Worm (Caenorhabditis elegans): ENCODE results near the gene Y37D8A.29.

Gene Y37D8A.29

DNA sequence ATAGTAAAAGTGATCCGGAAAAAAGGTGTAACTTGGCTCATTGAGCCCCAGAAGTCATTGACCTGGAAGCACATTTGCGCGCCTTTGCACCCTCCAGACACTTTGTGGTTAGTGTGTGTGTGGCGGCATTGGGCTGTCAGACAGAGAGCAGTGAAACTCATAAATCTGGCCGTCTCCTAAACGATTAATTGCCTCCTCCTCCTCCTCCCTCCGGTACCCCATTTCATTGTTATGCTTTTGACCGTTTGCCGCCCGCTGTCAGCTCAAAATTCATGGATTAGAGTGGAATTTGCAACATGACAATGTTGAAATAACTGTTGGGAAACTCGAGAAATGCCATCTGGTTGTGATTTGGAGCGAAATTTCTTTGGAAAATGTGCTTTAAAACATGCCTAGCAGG, 12.6 kb upstream of the Y37D8A.29 start:
- peak; percentile 76 for TF ChIP-seq mab-5 (tag; optimal IDR thresholded peaks at IDR 0.05)
- no peak for TF ChIP-seq mbf-1 (tag; optimal IDR thresholded peaks at IDR 0.05)
- no peak for TF ChIP-seq lin-39 (tag; optimal IDR thresholded peaks at IDR 0.05)

DNA sequence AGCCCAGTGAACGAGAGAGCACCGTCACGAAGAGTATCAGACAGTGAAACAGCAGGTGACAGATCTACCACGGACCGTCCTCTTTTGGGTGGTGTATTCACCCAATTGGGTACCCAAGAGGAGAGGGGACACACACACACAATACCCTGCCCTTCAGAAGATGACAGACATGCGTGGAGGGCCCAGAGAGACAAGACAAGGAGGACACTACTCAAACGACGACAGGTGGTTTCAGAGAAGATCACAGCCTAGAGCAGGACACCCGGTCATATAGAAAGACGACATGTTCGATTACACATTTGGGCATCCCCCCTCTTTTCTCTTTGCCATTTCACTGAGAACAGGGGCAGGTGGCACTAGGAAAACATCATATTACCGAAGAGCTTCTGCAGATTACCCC, 2.7 kb upstream of the Y37D8A.29 start:
- TF ChIP-seq unc-39 (tag; optimal IDR thresholded peaks at IDR 0.05), result no peak
- no peak for TF ChIP-seq elt-3 (tag; optimal IDR thresholded peaks at IDR 0.05)

ce11 chrIII:12892767-12893166, 1.3 kb upstream of the Y37D8A.29 start:
- no peak for TF ChIP-seq F13H6.1 (tag; optimal IDR thresholded peaks at IDR 0.05)
- no peak for TF ChIP-seq nhr-12 (tag; optimal IDR thresholded peaks at IDR 0.05)
- TF ChIP-seq elt-1 (tag; optimal IDR thresholded peaks at IDR 0.05), result no peak
- no peak for TF ChIP-seq mdl-1 (tag; optimal IDR thresholded peaks at IDR 0.05)
- TF ChIP-seq alr-1 (tag; optimal IDR thresholded peaks at IDR 0.05), result no peak
- no peak for TF ChIP-seq zag-1 (tag; optimal IDR thresholded peaks at IDR 0.05)

ce11 chrIII:12885153-12885552, 6.3 kb downstream of the Y37D8A.29 start:
- TF ChIP-seq nhr-129 (tag; optimal IDR thresholded peaks at IDR 0.05) (no peak), zag-1 (tag; optimal IDR thresholded peaks at IDR 0.05) (no peak), sma-9 (GFP tag; optimal IDR thresholded peaks at IDR 0.05) (no peak), sma-9 (tag; optimal IDR thresholded peaks at IDR 0.05) (no peak), crh-2 (tag; optimal IDR thresholded peaks at IDR 0.05) (no peak), ceh-82 (tag; optimal IDR thresholded peaks at IDR 0.05) (no peak), ztf-11 (tag; optimal IDR thresholded peaks at IDR 0.05) (no peak), elt-3 (tag; optimal IDR thresholded peaks at IDR 0.05) (no peak), F13H6.1 (tag; optimal IDR thresholded peaks at IDR 0.05) (no peak), aly-2 (tag; optimal IDR thresholded peaks at IDR 0.05) (no peak), unc-55 (GFP tag; optimal IDR thresholded peaks at IDR 0.05) (no peak), mab-5 (tag; optimal IDR thresholded peaks at IDR 0.05) (no peak)

DNA sequence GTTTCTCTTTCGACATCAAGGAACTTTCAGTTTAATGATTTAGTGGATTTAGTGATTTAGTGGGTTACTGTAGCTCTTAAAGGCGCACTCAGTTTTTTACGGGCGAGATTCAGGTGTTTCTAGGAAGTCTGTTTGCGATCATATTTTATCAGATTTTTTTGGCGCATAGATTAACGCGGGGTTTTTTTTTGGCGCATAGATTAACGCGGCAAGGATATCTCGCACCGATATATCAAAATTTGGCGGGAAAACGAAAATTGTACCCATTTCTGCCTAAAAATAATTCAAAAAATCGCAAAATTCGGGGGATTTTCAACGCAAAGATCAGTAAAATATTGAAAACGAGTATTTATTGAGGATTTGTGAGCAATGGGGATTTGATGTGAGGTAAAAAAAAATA, 10.8 kb downstream of the Y37D8A.29 start:
- TF ChIP-seq ztf-4 (tag; optimal IDR thresholded peaks at IDR 0.05), result no peak
- no peak for TF ChIP-seq mdl-1 (tag; optimal IDR thresholded peaks at IDR 0.05)
- no peak for TF ChIP-seq lin-13 (GFP tag; optimal IDR thresholded peaks at IDR 0.05)
- no peak for TF ChIP-seq sma-3 (GFP tag; optimal IDR thresholded peaks at IDR 0.05)
- no peak for TF ChIP-seq sma-9 (GFP tag; optimal IDR thresholded peaks at IDR 0.05)
- TF ChIP-seq sma-9 (tag; optimal IDR thresholded peaks at IDR 0.05), result no peak
- TF ChIP-seq nhr-237 (tag; optimal IDR thresholded peaks at IDR 0.05), result no peak
- TF ChIP-seq nhr-21 (tag; optimal IDR thresholded peaks at IDR 0.05), result no peak
- TF ChIP-seq lsy-2 (tag; optimal IDR thresholded peaks at IDR 0.05), result no peak
- TF ChIP-seq crh-2 (tag; optimal IDR thresholded peaks at IDR 0.05), result no peak
- no peak for TF ChIP-seq unc-55 (GFP tag; optimal IDR thresholded peaks at IDR 0.05)
- no peak for TF ChIP-seq elt-1 (tag; optimal IDR thresholded peaks at IDR 0.05)
- no peak for TF ChIP-seq ama-1 (optimal IDR thresholded peaks at IDR 0.05)
- TF ChIP-seq mbf-1 (tag; optimal IDR thresholded peaks at IDR 0.05), result no peak

DNA sequence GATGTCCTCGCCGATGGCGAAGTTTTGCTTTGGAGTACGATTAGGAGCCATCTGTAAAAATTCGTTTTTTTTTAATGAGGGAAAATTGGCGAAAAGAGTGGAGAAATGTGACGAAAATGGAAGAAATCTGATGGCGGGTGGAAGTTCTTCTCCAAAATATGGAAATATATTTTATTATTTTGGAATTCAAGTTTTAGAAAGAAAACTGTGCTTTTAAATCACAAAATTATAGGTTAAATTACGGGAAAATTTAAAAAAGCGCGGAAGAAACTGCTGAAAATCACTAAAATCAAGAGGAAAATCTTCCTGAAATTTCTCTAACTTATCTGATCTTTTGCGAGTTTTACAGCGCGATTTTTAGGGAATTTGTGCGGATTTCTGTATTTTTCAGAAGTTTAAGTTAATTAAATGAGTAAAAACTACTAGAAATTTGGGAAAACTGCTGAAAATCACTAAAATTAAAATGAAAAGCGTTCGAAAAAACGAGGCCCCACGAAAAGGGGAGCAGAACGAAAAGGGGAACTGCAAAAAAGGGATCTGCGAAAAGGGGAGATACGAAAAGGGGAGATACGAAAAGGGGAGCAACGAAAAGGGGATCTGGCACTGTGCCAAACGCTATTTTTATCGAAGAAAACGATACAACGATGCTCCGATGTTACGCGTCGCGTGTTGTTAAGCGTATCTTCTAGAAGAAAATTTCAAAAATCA, 13.8 kb downstream of the Y37D8A.29 start, which contains the start of the genes cec-7 and enu-3.5:
Gene cec-7 (minus strand): TSS at position 51 of the 708 bp plus-strand sequence.
Gene enu-3.5 (plus strand): TSS at position 670 of the 708 bp plus-strand sequence.
- TF ChIP-seq nhr-25 (tag; optimal IDR thresholded peaks at IDR 0.05) (no peak), elt-3 (tag; optimal IDR thresholded peaks at IDR 0.05) (no peak), mdl-1 (tag; optimal IDR thresholded peaks at IDR 0.05) (no peak), crh-2 (tag; optimal IDR thresholded peaks at IDR 0.05) (no peak), gmeb-1 (tag; optimal IDR thresholded peaks at IDR 0.05) (no peak), fos-1 (tag; optimal IDR thresholded peaks at IDR 0.05) (no peak), ztf-11 (tag; optimal IDR thresholded peaks at IDR 0.05) (no peak), lsy-2 (tag; optimal IDR thresholded peaks at IDR 0.05) (no peak), Y55F3AM.14 (GFP tag; optimal IDR thresholded peaks at IDR 0.05) (no peak), nhr-77 (tag; optimal IDR thresholded peaks at IDR 0.05) (no peak), nhr-12 (tag; optimal IDR thresholded peaks at IDR 0.05) (no peak), unc-39 (tag; optimal IDR thresholded peaks at IDR 0.05) (no peak), C34F6.9 (tag; optimal IDR thresholded peaks at IDR 0.05) (no peak)
